Fruit fly (Drosophila melanogaster) whole organism, embryonic: ENCODE data around the gene HIP-R.

Experiments
- BEAF-32 ChIP-seq: fragments of 200-800 bp; sonication (Bioruptor generic); optimal IDR thresholded peaks from 3 replicates; lab custom pipeline; 2017; ENCODE audit warnings: missing biosample characterization, missing genetic modification characterization, mild to moderate bottlenecking, moderate library complexity, missing genetic modification reagents
- Bdp1 ChIP-seq: fragments of 200-800 bp; sonication (Bioruptor generic); optimal IDR thresholded peaks from 3 replicates; lab custom pipeline; 2016; ENCODE audit warnings: missing biosample characterization, missing genetic modification characterization
- CG11093 ChIP-seq: fragments of 200-800 bp; sonication (Bioruptor generic); IDR thresholded peaks from 3 replicates; pipeline ENCODE4 v1.3.6; 2022; ENCODE audit warnings: missing biosample characterization, missing genetic modification characterization
- CG11504 ChIP-seq: fragments of 200-800 bp; sonication (Bioruptor generic); optimal IDR thresholded peaks from 3 replicates; lab custom pipeline; 2019; ENCODE audit warnings: missing biosample characterization, mild to moderate bottlenecking, missing genetic modification characterization, moderate library complexity
- CG12299 ChIP-seq: fragments of 200-800 bp; sonication (Bioruptor generic); optimal IDR thresholded peaks from 2 replicates; lab custom pipeline; 2018; ENCODE audit warnings: missing biosample characterization, mild to moderate bottlenecking, missing genetic modification characterization
- CG15011 ChIP-seq: fragments of 200-800 bp; sonication (Bioruptor generic); optimal IDR thresholded peaks from 3 replicates; lab custom pipeline; 2018; ENCODE audit warnings: missing biosample characterization, mild to moderate bottlenecking, missing genetic modification characterization
- CG31388 ChIP-seq: fragments of 200-800 bp; sonication (Bioruptor generic); optimal IDR thresholded peaks from 2 replicates; lab custom pipeline; 2016; ENCODE audit warnings: missing biosample characterization, missing genetic modification characterization
- CG32772 ChIP-seq: fragments of 200-800 bp; sonication (Bioruptor generic); IDR thresholded peaks from 2 replicates; pipeline ENCODE4 v1.3.6; 2022; ENCODE audit warnings: missing biosample characterization, missing genetic modification characterization
- CG3407 ChIP-seq: fragments of 200-800 bp; sonication (Bioruptor generic); optimal IDR thresholded peaks from 2 replicates; lab custom pipeline; 2018; ENCODE audit warnings: missing biosample characterization, mild to moderate bottlenecking, missing genetic modification characterization
- CG34376 ChIP-seq: fragments of 200-800 bp; sonication (Bioruptor generic); optimal IDR thresholded peaks from 2 replicates; lab custom pipeline; 2018; ENCODE audit warnings: missing biosample characterization, mild to moderate bottlenecking, missing genetic modification characterization
- CG3838 ChIP-seq: fragments of 200-800 bp; sonication (Bioruptor generic); optimal IDR thresholded peaks from 3 replicates; lab custom pipeline; 2016; ENCODE audit warnings: missing biosample characterization, missing genetic modification characterization
- CG3847 ChIP-seq: fragments of 200-800 bp; sonication (Bioruptor generic); IDR thresholded peaks from 2 replicates; pipeline ENCODE4 v1.3.6; 2022; ENCODE audit warnings: missing biosample characterization, missing genetic modification characterization
- CG4424 ChIP-seq: fragments of 200-800 bp; sonication (Bioruptor generic); optimal IDR thresholded peaks from 3 replicates; lab custom pipeline; 2016; ENCODE audit warnings: missing biosample characterization, missing genetic modification characterization
- CG8944 ChIP-seq: fragments of 200-800 bp; sonication (Bioruptor generic); optimal IDR thresholded peaks from 3 replicates; lab custom pipeline; 2016; ENCODE audit warnings: missing biosample characterization, missing genetic modification characterization
- CG9797 ChIP-seq: fragments of 200-800 bp; sonication (Bioruptor generic); optimal IDR thresholded peaks from 3 replicates; lab custom pipeline; 2018; ENCODE audit warnings: missing biosample characterization, mild to moderate bottlenecking, missing genetic modification characterization
- Camta ChIP-seq: fragments of 200-800 bp; sonication (Bioruptor generic); optimal IDR thresholded peaks from 2 replicates; lab custom pipeline; 2016; ENCODE audit warnings: missing biosample characterization, missing genetic modification characterization
- Chrac-16 ChIP-seq: fragments of 200-800 bp; sonication (Bioruptor generic); optimal IDR thresholded peaks from 3 replicates; lab custom pipeline; 2016; ENCODE audit warnings: missing biosample characterization, missing genetic modification characterization
- CrebB ChIP-seq: fragments of 200-800 bp; sonication (Bioruptor generic); optimal IDR thresholded peaks from 3 replicates; lab custom pipeline; 2018; ENCODE audit warnings: missing biosample characterization, mild to moderate bottlenecking, missing genetic modification characterization
- E2f1 ChIP-seq: fragments of 200-800 bp; sonication (Bioruptor generic); IDR thresholded peaks from 2 replicates; pipeline ENCODE4 v1.3.6; 2022; ENCODE audit warnings: missing biosample characterization, missing genetic modification characterization
- Hand ChIP-seq: fragments of 200-800 bp; sonication (Bioruptor generic); optimal IDR thresholded peaks from 2 replicates; lab custom pipeline; 2017; ENCODE audit warnings: mild to moderate bottlenecking, missing biosample characterization, missing genetic modification reagents, missing genetic modification characterization
- Med ChIP-seq: fragments of 200-800 bp; sonication (Bioruptor generic); peaks from one replicate; lab custom pipeline; 2016; ENCODE audit warnings: missing biosample characterization, missing genetic modification characterization, mild to moderate bottlenecking, inconsistent platforms, moderate library complexity
- NC2α ChIP-seq: fragments of 200-800 bp; sonication (Bioruptor generic); optimal IDR thresholded peaks from 2 replicates; lab custom pipeline; 2016; ENCODE audit warnings: missing biosample characterization, missing genetic modification characterization
- NfI ChIP-seq: fragments of 200-800 bp; sonication (Bioruptor generic); optimal IDR thresholded peaks from 3 replicates; lab custom pipeline; 2018; ENCODE audit warnings: missing biosample characterization, mild to moderate bottlenecking, missing genetic modification characterization, moderate library complexity
- Ravus ChIP-seq: fragments of 200-800 bp; sonication (Bioruptor generic); IDR thresholded peaks from 2 replicates; pipeline ENCODE4 v1.3.6; 2022; ENCODE audit warnings: missing biosample characterization, missing genetic modification characterization
- Rx ChIP-seq: fragments of 200-800 bp; sonication (Bioruptor generic); IDR thresholded peaks from 2 replicates; pipeline ENCODE4 v1.3.6; 2022; ENCODE audit warnings: missing biosample characterization, missing genetic modification characterization
- Side ChIP-seq: fragments of 200-800 bp; sonication (Bioruptor generic); optimal IDR thresholded peaks from 2 replicates; lab custom pipeline; 2016; ENCODE audit warnings: missing biosample characterization, missing genetic modification characterization
- Spps ChIP-seq: fragments of 200-800 bp; sonication (Bioruptor generic); optimal IDR thresholded peaks from 2 replicates; lab custom pipeline; 2018; ENCODE audit warnings: missing biosample characterization, mild to moderate bottlenecking, missing genetic modification characterization
- Ssrp ChIP-seq: fragments of 200-800 bp; sonication (Bioruptor generic); optimal IDR thresholded peaks from 2 replicates; lab custom pipeline; 2018; ENCODE audit warnings: missing biosample characterization, mild to moderate bottlenecking, missing genetic modification characterization, moderate library complexity
- Xbp1 ChIP-seq: fragments of 200-800 bp; sonication (Bioruptor generic); optimal IDR thresholded peaks from 3 replicates; lab custom pipeline; 2016; ENCODE audit warnings: missing biosample characterization, mild to moderate bottlenecking, missing genetic modification characterization
- amos ChIP-seq: fragments of 200-800 bp; sonication (Bioruptor generic); IDR thresholded peaks from 2 replicates; pipeline ENCODE4 v1.3.6; 2022; ENCODE audit warnings: missing biosample characterization, missing genetic modification characterization; ENCODE audit not compliant: partially characterized antibody
- caup ChIP-seq: fragments of 200-800 bp; sonication (Bioruptor generic); optimal IDR thresholded peaks from 3 replicates; lab custom pipeline; 2017; ENCODE audit warnings: missing biosample characterization, mild to moderate bottlenecking, missing genetic modification characterization, moderate library complexity; ENCODE audit not compliant: severe bottlenecking
- danr ChIP-seq: fragments of 200-800 bp; sonication (Bioruptor generic); IDR thresholded peaks from 2 replicates; pipeline ENCODE4 v1.3.6; 2022; ENCODE audit warnings: missing biosample characterization, missing genetic modification characterization
- ewg ChIP-seq: fragments of 200-800 bp; sonication (Bioruptor generic); optimal IDR thresholded peaks from 3 replicates; lab custom pipeline; 2017; ENCODE audit warnings: mild to moderate bottlenecking, missing biosample characterization, missing genetic modification reagents, missing genetic modification characterization
- fd64A ChIP-seq: fragments of 200-800 bp; sonication (Bioruptor generic); optimal IDR thresholded peaks from 3 replicates; lab custom pipeline; 2018; ENCODE audit warnings: missing biosample characterization, mild to moderate bottlenecking, missing genetic modification characterization
- grn ChIP-seq: fragments of 200-800 bp; sonication (Bioruptor generic); optimal IDR thresholded peaks from 3 replicates; lab custom pipeline; 2017; ENCODE audit warnings: missing biosample characterization, missing genetic modification characterization
- kah ChIP-seq: fragments of 200-800 bp; sonication (Bioruptor generic); optimal IDR thresholded peaks from 2 replicates; lab custom pipeline; 2018; ENCODE audit warnings: missing biosample characterization, mild to moderate bottlenecking, missing genetic modification characterization
- mld ChIP-seq: fragments of 200-800 bp; sonication (Bioruptor generic); IDR thresholded peaks from 3 replicates; pipeline ENCODE4 v1.3.6; 2022; ENCODE audit warnings: missing biosample characterization, missing genetic modification characterization; ENCODE audit not compliant: partially characterized antibody
- nau ChIP-seq: fragments of 200-800 bp; sonication (Bioruptor generic); optimal IDR thresholded peaks from 3 replicates; lab custom pipeline; 2017; ENCODE audit warnings: missing biosample characterization, mild to moderate bottlenecking, missing genetic modification characterization, missing genetic modification reagents
- nom ChIP-seq: fragments of 200-800 bp; sonication (Bioruptor generic); optimal IDR thresholded peaks from 2 replicates; lab custom pipeline; 2017; ENCODE audit warnings: missing biosample characterization, missing genetic modification characterization, mild to moderate bottlenecking, moderate library complexity, missing genetic modification reagents
- oc ChIP-seq: fragments of 200-800 bp; sonication (Bioruptor generic); optimal IDR thresholded peaks from 2 replicates; lab custom pipeline; 2018; ENCODE audit warnings: missing biosample characterization, mild to moderate bottlenecking, missing genetic modification characterization, moderate library complexity
- pan ChIP-seq, 4 experiments: fragments of >200 bp in 3 of 4; fragments of 200-800 bp in 1 of 4; sonication (Bioruptor generic) in 1 of 4; optimal IDR thresholded peaks in 3 of 4; IDR thresholded peaks in 1 of 4; 2 replicates each; pipeline versions ENCODE4 v1.3.6 to Lab custom; 2017 to 2022; ENCODE audit warnings: missing biosample characterization in 2 of 4, missing genetic modification characterization in 2 of 4, mixed read lengths in 1 of 4
- psq ChIP-seq: fragments of 200-800 bp; sonication (Bioruptor generic); optimal IDR thresholded peaks from 2 replicates; lab custom pipeline; 2017; ENCODE audit warnings: missing biosample characterization, missing genetic modification characterization
- sc ChIP-seq, 3 experiments: fragments of >200 bp in 2 of 3; fragments of 200-800 bp in 1 of 3; sonication (Bioruptor generic) in 1 of 3; optimal IDR thresholded peaks; 2 replicates in 2 of 3; 3 replicates in 1 of 3; lab custom pipeline; 2017; ENCODE audit warnings: mild to moderate bottlenecking in 1 of 3, missing biosample characterization in 1 of 3, missing genetic modification characterization in 1 of 3, missing genetic modification reagents in 1 of 3
- sim ChIP-seq: fragments of 200-800 bp; sonication (Bioruptor generic); IDR thresholded peaks from 2 replicates; pipeline ENCODE4 v1.3.6; 2022; ENCODE audit warnings: missing biosample characterization, missing genetic modification characterization
- sob ChIP-seq: fragments of 200-800 bp; sonication (Bioruptor generic); IDR thresholded peaks from 2 replicates; pipeline ENCODE4 v1.3.6; 2022; ENCODE audit warnings: missing biosample characterization, missing genetic modification characterization
- sug ChIP-seq: fragments of 200-800 bp; optimal IDR thresholded peaks from 2 replicates; lab custom pipeline; 2019; ENCODE audit warnings: missing biosample characterization, mild to moderate bottlenecking, missing genetic modification characterization, moderate library complexity
- tap ChIP-seq: fragments of 200-800 bp; optimal IDR thresholded peaks from 3 replicates; lab custom pipeline; 2019; ENCODE audit warnings: missing biosample characterization, mild to moderate bottlenecking, missing genetic modification characterization, moderate library complexity
- trh ChIP-seq: fragments of 200-800 bp; sonication (Bioruptor generic); optimal IDR thresholded peaks from 2 replicates; lab custom pipeline; 2016; ENCODE audit warnings: missing biosample characterization, missing genetic modification characterization
- twi ChIP-seq: fragments of 200-800 bp; optimal IDR thresholded peaks from 2 replicates; lab custom pipeline; 2019; ENCODE audit warnings: missing biosample characterization, mild to moderate bottlenecking, missing genetic modification characterization, moderate library complexity
- vnd ChIP-seq: fragments of 200-800 bp; sonication (Bioruptor generic); IDR thresholded peaks from 3 replicates; pipeline ENCODE4 v1.3.6; 2022; ENCODE audit warnings: missing biosample characterization, missing genetic modification characterization; ENCODE audit not compliant: partially characterized antibody

Gene HIP-R

DNA sequence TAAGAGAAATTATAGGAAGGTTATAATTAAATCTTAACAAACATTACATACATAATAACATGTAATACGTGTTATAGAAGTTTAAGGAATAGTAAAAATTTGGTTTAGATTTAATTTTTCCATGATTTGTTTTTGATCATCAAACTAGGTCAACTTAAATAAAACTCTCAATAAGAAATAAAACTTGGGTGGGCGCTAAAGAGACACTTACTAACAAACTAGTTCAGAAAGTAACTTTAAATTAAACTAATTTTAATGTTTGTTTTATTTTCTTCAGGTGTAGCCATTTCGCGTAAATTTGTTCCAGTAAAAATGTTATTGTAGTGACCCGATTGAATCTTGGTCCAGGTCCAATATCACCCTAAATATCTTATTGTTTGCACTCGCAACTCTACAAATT is 49.5 kb upstream of the HIP-R start (continued):
- no peak for TF ChIP-seq sob
- TF ChIP-seq sc (optimal IDR thresholded peaks at IDR 0.05; lab: Kevin White, UChicago), result no peak
- TF ChIP-seq sc (GFP tag; optimal IDR thresholded peaks at IDR 0.05; lab: Kevin White, UChicago), result peak; percentile 20
- no peak for TF ChIP-seq pan (optimal IDR thresholded peaks at IDR 0.05; lab: Kevin White, UChicago)
- TF ChIP-seq pan (GFP tag; optimal IDR thresholded peaks at IDR 0.05 in 1 of 2, IDR thresholded peaks at IDR 0.05 in 1 of 2), result peak in 1 of 2 experiments; percentile 28
- no peak for TF ChIP-seq CG8944 (GFP tag; lab: Kevin White, UChicago)
- TF ChIP-seq fd64A (GFP tag; lab: Kevin White, UChicago), result no peak
- TF ChIP-seq BEAF-32 (GFP tag; lab: Kevin White, UChicago), result no peak
- no peak for TF ChIP-seq Rx (GFP tag; lab: Robert Waterston, UW)
- no peak for TF ChIP-seq E2f1 (GFP tag; lab: Robert Waterston, UW)
- TF ChIP-seq CG3407, result no peak
- TF ChIP-seq Med, result no peak
- no peak for TF ChIP-seq CG9797
- no peak for TF ChIP-seq Hand
- no peak for TF ChIP-seq CG34376 (GFP tag; lab: Kevin White, UChicago)
- no peak for TF ChIP-seq twi (tag; lab: Kevin White, UChicago)
- peak; percentile 46 for TF ChIP-seq Ssrp (tag; lab: Kevin White, UChicago)
- TF ChIP-seq nau (GFP tag; lab: Kevin White, UChicago), result peak; percentile 1
- TF ChIP-seq CrebB (tag; lab: Kevin White, UChicago), result no peak
- TF ChIP-seq Chrac-16 (GFP tag; lab: Kevin White, UChicago), result no peak
- no peak for TF ChIP-seq oc (tag; lab: Kevin White, UChicago)
- TF ChIP-seq Camta, result no peak
- TF ChIP-seq NfI (GFP tag; lab: Kevin White, UChicago), result no peak
- TF ChIP-seq sim, result no peak
- no peak for TF ChIP-seq CG3838
- TF ChIP-seq CG12299 (tag; lab: Kevin White, UChicago), result no peak
- TF ChIP-seq kah (GFP tag; lab: Kevin White, UChicago), result no peak
- no peak for TF ChIP-seq Xbp1 (GFP tag; lab: Kevin White, UChicago)
- no peak for TF ChIP-seq CG15011 (GFP tag; lab: Kevin White, UChicago)
- no peak for TF ChIP-seq CG32772
- no peak for TF ChIP-seq CG11093 (GFP tag; lab: Robert Waterston, UW)
- no peak for TF ChIP-seq Bdp1
- TF ChIP-seq tap (tag; lab: Kevin White, UChicago), result no peak
- no peak for TF ChIP-seq CG4424 (GFP tag; lab: Kevin White, UChicago)
- no peak for TF ChIP-seq nom (GFP tag; lab: Kevin White, UChicago)
- TF ChIP-seq danr (GFP tag; lab: Robert Waterston, UW), result no peak
- no peak for TF ChIP-seq Ravus (GFP tag; lab: Robert Waterston, UW)
- TF ChIP-seq trh, result no peak
- no peak for TF ChIP-seq CG3847 (GFP tag; lab: Robert Waterston, UW)
- TF ChIP-seq mld, result no peak
- no peak for TF ChIP-seq Side (GFP tag; lab: Kevin White, UChicago)
- no peak for TF ChIP-seq CG31388 (GFP tag; lab: Kevin White, UChicago)
- TF ChIP-seq amos, result no peak
- TF ChIP-seq caup (GFP tag; lab: Kevin White, UChicago), result no peak
- TF ChIP-seq Spps (tag; lab: Kevin White, UChicago), result no peak
- no peak for TF ChIP-seq vnd (GFP tag; lab: Robert Waterston, UW)
- TF ChIP-seq ewg (GFP tag; lab: Kevin White, UChicago), result no peak
- TF ChIP-seq grn (GFP tag; lab: Kevin White, UChicago), result no peak
- TF ChIP-seq psq (GFP tag; lab: Kevin White, UChicago), result no peak
- no peak for TF ChIP-seq sug
- TF ChIP-seq CG11504 (tag; lab: Kevin White, UChicago), result peak; percentile 62
- no peak for TF ChIP-seq NC2α (GFP tag; lab: Kevin White, UChicago)
